Worm (Caenorhabditis elegans) whole organism, L1 larva: Measurements from ENCODE around the gene gld-3.

Experiments
- Y116A8C.19 ChIP-seq: sonication (generic microtip); optimal IDR thresholded peaks from 2 replicates; lab custom pipeline; 2016; ENCODE audit warnings: missing compliant biosample characterization, missing genetic modification characterization, borderline replicate concordance
- dpl-1 ChIP-seq, 3 experiments: fragments of 150-350 bp in 2 of 3; sonication (generic microtip) in 1 of 3; optimal IDR thresholded peaks; 2 replicates each; lab custom pipeline; 2014 to 2017; ENCODE audit warnings: missing biosample characterization in 3 of 3, missing genetic modification characterization in 3 of 3, missing genetic modification reagents in 3 of 3
- elt-2 ChIP-seq: sonication (generic microtip); optimal IDR thresholded peaks from 2 replicates; lab custom pipeline; 2016; ENCODE audit warnings: missing genetic modification characterization, mild to moderate bottlenecking, inconsistent platforms, missing compliant biosample characterization, missing genetic modification reagents
- fkh-10 ChIP-seq: sonication (generic microtip); optimal IDR thresholded peaks from 2 replicates; lab custom pipeline; 2017; ENCODE audit warnings: missing biosample characterization, missing genetic modification reagents, missing genetic modification characterization
- jun-1 ChIP-seq: fragments of 150-350 bp; optimal IDR thresholded peaks from 2 replicates; lab custom pipeline; 2014; ENCODE audit warnings: missing biosample characterization, missing genetic modification reagents, missing genetic modification characterization
- lin-35 ChIP-seq, 2 experiments: fragments of 150-350 bp; optimal IDR thresholded peaks; 2 replicates each; lab custom pipeline; 2014; ENCODE audit warnings: missing biosample characterization in 2 of 2, missing genetic modification characterization in 2 of 2, missing genetic modification reagents in 2 of 2
- nhr-237 ChIP-seq: fragments of 150-350 bp; optimal IDR thresholded peaks from 2 replicates; lab custom pipeline; 2014; ENCODE audit warnings: missing biosample characterization, missing genetic modification characterization
- nhr-71 ChIP-seq: sonication (generic microtip); optimal IDR thresholded peaks from 2 replicates; lab custom pipeline; 2016; ENCODE audit warnings: mild to moderate bottlenecking, missing genetic modification characterization, moderate library complexity, missing compliant biosample characterization
- nhr-76 ChIP-seq: sonication (generic microtip); optimal IDR thresholded peaks from 2 replicates; lab custom pipeline; 2017; ENCODE audit warnings: missing biosample characterization, missing genetic modification characterization
- pag-3 ChIP-seq: sonication (generic microtip); optimal IDR thresholded peaks from 2 replicates; lab custom pipeline; 2017; ENCODE audit warnings: missing genetic modification characterization, mild to moderate bottlenecking, missing compliant biosample characterization, antibody characterized with exemption, borderline replicate concordance; ENCODE audit not compliant: insufficient read depth
- snpc-4 ChIP-seq: fragments of 150-350 bp; optimal IDR thresholded peaks from 2 replicates; lab custom pipeline; 2014; ENCODE audit warnings: missing biosample characterization, missing genetic modification characterization
- tbx-2 ChIP-seq: sonication (generic microtip); optimal IDR thresholded peaks from 2 replicates; lab custom pipeline; 2016; ENCODE audit warnings: missing genetic modification characterization, missing compliant biosample characterization
- unc-86 ChIP-seq: sonication (generic microtip); optimal IDR thresholded peaks from 2 replicates; lab custom pipeline; 2016; ENCODE audit warnings: missing genetic modification characterization, missing compliant biosample characterization

DNA sequence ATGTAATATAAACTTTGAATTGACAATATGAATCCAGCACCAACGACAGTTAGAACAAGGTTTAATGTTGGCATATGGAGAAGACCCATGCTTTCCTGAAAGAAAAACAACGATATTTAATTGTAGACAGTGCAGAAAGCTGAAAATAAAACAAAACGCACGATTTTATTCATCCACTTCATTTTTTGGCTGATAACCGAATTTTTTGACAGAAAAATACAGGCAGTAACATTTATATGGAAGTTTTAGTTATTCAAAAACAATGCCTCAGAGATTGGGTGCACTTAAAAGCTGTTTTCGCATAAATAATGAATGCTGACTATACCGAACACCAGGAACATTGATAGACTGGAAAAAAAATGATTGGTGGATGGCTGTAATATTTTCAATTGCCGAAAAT, 33.3 kb downstream of the gld-3 start, which contains the start of gene mfsd-13.2:
- TF ChIP-seq fkh-10 (GFP tag; lab: Kevin White, UChicago) (no peak), dpl-1 (GFP tag; optimal IDR thresholded peaks at IDR 0.05; lab: Kevin White, UChicago) (no peak), nhr-76 (tag; lab: Kevin White, UChicago) (no peak), unc-86 (tag; lab: Kevin White, UChicago) (no peak), snpc-4 (no peak), jun-1 (tag; lab: Kevin White, UChicago) (no peak), pag-3 (tag; lab: Kevin White, UChicago) (no peak), nhr-71 (tag; lab: Kevin White, UChicago) (no peak), elt-2 (tag; lab: Kevin White, UChicago) (no peak), lin-35 (GFP tag; optimal IDR thresholded peaks at IDR 0.05; lab: Kevin White, UChicago) (no peak), nhr-237 (tag; lab: Kevin White, UChicago) (no peak), Y116A8C.19 (tag; lab: Kevin White, UChicago) (no peak), tbx-2 (no peak)
